Worm (Caenorhabditis elegans) whole organism, L4 larva: Measurements from ENCODE around the gene chhy-1.

Experiments
- D1046.2 ChIP-seq: fragments of 200-800 bp; sonication (Bioruptor generic); IDR thresholded peaks from 2 replicates; pipeline ENCODE4 v1.3.6; 2022; ENCODE audit warnings: missing genetic modification characterization, missing compliant biosample characterization
- F49E8.2 ChIP-seq: sonication (generic microtip); optimal IDR thresholded peaks from 2 replicates; lab custom pipeline; 2016; ENCODE audit warnings: missing compliant biosample characterization, mild to moderate bottlenecking, missing genetic modification characterization, borderline replicate concordance
- R02D3.7 ChIP-seq: fragments of 150-350 bp; sonication (generic microtip); optimal IDR thresholded peaks from 3 replicates; lab custom pipeline; 2014; ENCODE audit warnings: missing biosample characterization, missing genetic modification characterization
- T20F7.1 ChIP-seq: fragments of 200-800 bp; sonication (Bioruptor generic); optimal IDR thresholded peaks from 2 replicates; lab custom pipeline; 2018; ENCODE audit warnings: mild to moderate bottlenecking, missing genetic modification characterization, missing compliant biosample characterization
- Y48G9A.11 ChIP-seq: fragments of 200-800 bp; sonication (Bioruptor generic); IDR thresholded peaks from 2 replicates; pipeline ENCODE4 v1.3.6; 2022; ENCODE audit warnings: missing genetic modification reagents, missing genetic modification characterization, missing compliant biosample characterization
- ZK337.2 ChIP-seq: fragments of 200-800 bp; sonication (Bioruptor generic); IDR thresholded peaks from 2 replicates; pipeline ENCODE4 v1.3.6; 2022; ENCODE audit warnings: missing genetic modification reagents, missing genetic modification characterization, missing compliant biosample characterization
- aha-1 ChIP-seq: fragments of 150-350 bp; peaks from one replicate; lab custom pipeline; 2014; ENCODE audit warnings: missing biosample characterization, missing genetic modification characterization
- ama-1 ChIP-seq: fragments of 150-350 bp; optimal IDR thresholded peaks from 2 replicates; lab custom pipeline; 2014; ENCODE audit warnings: inconsistent platforms, mixed read lengths
- arid-1 ChIP-seq: fragments of 200-800 bp; sonication (Bioruptor generic); conservative IDR thresholded peaks from 2 replicates; pipeline ENCODE4 v1.3.6; 2022; ENCODE audit warnings: missing genetic modification reagents, missing genetic modification characterization, missing compliant biosample characterization
- ceh-32 ChIP-seq: sonication (generic microtip); optimal IDR thresholded peaks from 2 replicates; lab custom pipeline; 2016; ENCODE audit warnings: mild to moderate bottlenecking, missing genetic modification characterization, missing compliant biosample characterization; ENCODE audit not compliant: poor library complexity
- ces-1 ChIP-seq: fragments of 150-350 bp; sonication (generic microtip); optimal IDR thresholded peaks from 4 replicates; lab custom pipeline; 2014; ENCODE audit warnings: missing biosample characterization, missing genetic modification reagents, missing genetic modification characterization
- daf-12 ChIP-seq: fragments of 150-350 bp; optimal IDR thresholded peaks from 2 replicates; lab custom pipeline; 2014; ENCODE audit warnings: missing biosample characterization, missing genetic modification reagents, missing genetic modification characterization
- daf-16 ChIP-seq, 3 experiments: sonication (generic microtip); optimal IDR thresholded peaks; 2 replicates each; lab custom pipeline; 2016 to 2017; ENCODE audit warnings: missing genetic modification characterization in 3 of 3, missing genetic modification reagents in 3 of 3, mild to moderate bottlenecking in 2 of 3, missing compliant biosample characterization in 2 of 3, missing biosample characterization in 1 of 3, moderate library complexity in 1 of 3
- daf-8 ChIP-seq: fragments of 200-800 bp; sonication (Bioruptor generic); IDR thresholded peaks from 2 replicates; pipeline ENCODE4 v1.3.6; 2022; ENCODE audit warnings: missing genetic modification characterization, missing compliant biosample characterization
- dmd-6 ChIP-seq: fragments of 200-800 bp; sonication (Bioruptor generic); IDR thresholded peaks from 2 replicates; pipeline ENCODE4 v1.3.6; 2022; ENCODE audit warnings: missing genetic modification reagents, missing genetic modification characterization, missing compliant biosample characterization
- dpl-1 ChIP-seq: fragments of 150-350 bp; optimal IDR thresholded peaks from 2 replicates; lab custom pipeline; 2014; ENCODE audit warnings: missing biosample characterization, missing genetic modification reagents, missing genetic modification characterization
- duxl-1 ChIP-seq: sonication (generic microtip); optimal IDR thresholded peaks from 2 replicates; lab custom pipeline; 2016; ENCODE audit warnings: mild to moderate bottlenecking, missing genetic modification characterization, moderate library complexity, missing compliant biosample characterization; ENCODE audit not compliant: poor library complexity
- dve-1 ChIP-seq: sonication (generic microtip); optimal IDR thresholded peaks from 2 replicates; lab custom pipeline; 2017; ENCODE audit warnings: antibody characterized with exemption, mild to moderate bottlenecking, missing genetic modification characterization, missing compliant biosample characterization; ENCODE audit not compliant: insufficient read depth
- egl-27 ChIP-seq: sonication (generic microtip); optimal IDR thresholded peaks from 3 replicates; lab custom pipeline; 2017; ENCODE audit warnings: missing biosample characterization, missing genetic modification reagents, missing genetic modification characterization
- egl-43 ChIP-seq: fragments of 200-800 bp; sonication (Bioruptor generic); IDR thresholded peaks from 2 replicates; pipeline ENCODE4 v1.3.6; 2022; ENCODE audit warnings: missing genetic modification reagents, missing genetic modification characterization, missing compliant biosample characterization
- gei-8 ChIP-seq: fragments of 200-800 bp; sonication (Bioruptor generic); optimal IDR thresholded peaks from 2 replicates; lab custom pipeline; 2018; ENCODE audit warnings: mild to moderate bottlenecking, missing genetic modification characterization, missing compliant biosample characterization
- hlh-30 ChIP-seq: sonication (generic microtip); optimal IDR thresholded peaks from 2 replicates; lab custom pipeline; 2017; ENCODE audit warnings: antibody characterized with exemption, mild to moderate bottlenecking, missing genetic modification characterization, missing compliant biosample characterization; ENCODE audit not compliant: insufficient read depth
- hmg-1.1 ChIP-seq: fragments of 200-800 bp; sonication (Bioruptor generic); IDR thresholded peaks from 2 replicates; pipeline ENCODE4 v1.3.6; 2022; ENCODE audit warnings: missing genetic modification reagents, missing genetic modification characterization, missing compliant biosample characterization
- jun-1 ChIP-seq: fragments of 150-350 bp; optimal IDR thresholded peaks from 2 replicates; lab custom pipeline; 2014; ENCODE audit warnings: missing biosample characterization, missing genetic modification reagents, missing genetic modification characterization
- lim-7 ChIP-seq: fragments of 200-800 bp; sonication (Bioruptor generic); IDR thresholded peaks from 2 replicates; pipeline ENCODE4 v1.3.6; 2022; ENCODE audit warnings: missing genetic modification characterization, missing compliant biosample characterization
- lin-13 ChIP-seq: fragments of 150-350 bp; optimal IDR thresholded peaks from 2 replicates; lab custom pipeline; 2014; ENCODE audit warnings: missing biosample characterization, missing genetic modification reagents, missing genetic modification characterization
- lin-15B ChIP-seq: fragments of 150-350 bp; sonication (generic microtip); optimal IDR thresholded peaks from 3 replicates; lab custom pipeline; 2014; ENCODE audit warnings: missing biosample characterization, missing genetic modification characterization
- lir-3 ChIP-seq: sonication (generic microtip); optimal IDR thresholded peaks from 2 replicates; lab custom pipeline; 2016; ENCODE audit warnings: mild to moderate bottlenecking, missing genetic modification characterization, missing compliant biosample characterization
- madf-9 ChIP-seq: fragments of 200-800 bp; sonication (Bioruptor generic); conservative IDR thresholded peaks from 2 replicates; pipeline ENCODE4 v1.3.6; 2022; ENCODE audit warnings: missing genetic modification reagents, missing genetic modification characterization, missing compliant biosample characterization
- mep-1 ChIP-seq: fragments of 150-350 bp; sonication (generic microtip); optimal IDR thresholded peaks from 3 replicates; lab custom pipeline; 2014; ENCODE audit warnings: missing biosample characterization, missing genetic modification characterization
- mxl-2 ChIP-seq: fragments of 200-800 bp; sonication (Bioruptor generic); conservative IDR thresholded peaks from 2 replicates; pipeline ENCODE4 v1.3.6; 2022; ENCODE audit warnings: missing genetic modification reagents, missing genetic modification characterization, missing compliant biosample characterization
- nhr-10 ChIP-seq: fragments of 150-350 bp; optimal IDR thresholded peaks from 2 replicates; lab custom pipeline; 2014; ENCODE audit warnings: missing biosample characterization, missing genetic modification characterization
- nhr-11 ChIP-seq: fragments of 150-350 bp; optimal IDR thresholded peaks from 2 replicates; lab custom pipeline; 2014; ENCODE audit warnings: missing biosample characterization, missing genetic modification characterization
- nhr-28 ChIP-seq: fragments of 150-350 bp; optimal IDR thresholded peaks from 2 replicates; lab custom pipeline; 2014; ENCODE audit warnings: missing biosample characterization, missing genetic modification characterization
- nhr-76 ChIP-seq: fragments of 150-350 bp; optimal IDR thresholded peaks from 2 replicates; lab custom pipeline; 2014; ENCODE audit warnings: missing biosample characterization, missing genetic modification characterization
- nhr-77 ChIP-seq: fragments of 150-350 bp; optimal IDR thresholded peaks from 2 replicates; lab custom pipeline; 2014; ENCODE audit warnings: missing biosample characterization, missing genetic modification characterization
- pha-4 ChIP-seq, 2 experiments: fragments of 150-350 bp in 1 of 2; fragments of 200-800 bp in 1 of 2; sonication (Bioruptor generic) in 1 of 2; IDR thresholded peaks in 1 of 2; optimal IDR thresholded peaks in 1 of 2; 2 replicates each; pipeline versions ENCODE4 v1.3.6 to Lab custom; 2014 to 2022; ENCODE audit warnings: missing genetic modification characterization in 2 of 2, missing genetic modification reagents in 2 of 2, missing biosample characterization in 1 of 2, missing compliant biosample characterization in 1 of 2
- php-3 ChIP-seq: fragments of 200-800 bp; sonication (Bioruptor generic); IDR thresholded peaks from 2 replicates; pipeline ENCODE4 v1.3.6; 2022; ENCODE audit warnings: missing genetic modification reagents, missing genetic modification characterization, missing compliant biosample characterization
- pqm-1 ChIP-seq: sonication (generic microtip); optimal IDR thresholded peaks from 2 replicates; lab custom pipeline; 2017; ENCODE audit warnings: missing biosample characterization, missing genetic modification characterization
- sdz-12 ChIP-seq: fragments of 200-800 bp; sonication (Bioruptor generic); optimal IDR thresholded peaks from 2 replicates; lab custom pipeline; 2018; ENCODE audit warnings: mild to moderate bottlenecking, missing genetic modification characterization, missing compliant biosample characterization
- set-16 ChIP-seq: fragments of 200-800 bp; sonication (Bioruptor generic); IDR thresholded peaks from 2 replicates; pipeline ENCODE4 v1.3.6; 2022; ENCODE audit warnings: missing genetic modification reagents, missing genetic modification characterization, missing compliant biosample characterization
- snpc-1.2 ChIP-seq: fragments of 200-800 bp; sonication (Bioruptor generic); IDR thresholded peaks from 2 replicates; pipeline ENCODE4 v1.3.6; 2022; ENCODE audit warnings: missing genetic modification reagents, missing genetic modification characterization, missing compliant biosample characterization
- spr-1 ChIP-seq: sonication (generic microtip); optimal IDR thresholded peaks from 2 replicates; lab custom pipeline; 2016; ENCODE audit warnings: mild to moderate bottlenecking, missing genetic modification characterization, missing compliant biosample characterization
- spr-3 ChIP-seq: fragments of 200-800 bp; sonication (Bioruptor generic); optimal IDR thresholded peaks from 2 replicates; lab custom pipeline; 2018; ENCODE audit warnings: mild to moderate bottlenecking, missing genetic modification characterization, missing compliant biosample characterization
- tag-97 ChIP-seq: fragments of 200-800 bp; sonication (Bioruptor generic); IDR thresholded peaks from 2 replicates; pipeline ENCODE4 v1.3.6; 2022; ENCODE audit warnings: missing genetic modification characterization, missing compliant biosample characterization
- vab-7 ChIP-seq: fragments of 200-800 bp; sonication (Bioruptor generic); IDR thresholded peaks from 2 replicates; pipeline ENCODE4 v1.3.6; 2022; ENCODE audit warnings: missing genetic modification reagents, missing genetic modification characterization, missing compliant biosample characterization
- zfp-3 ChIP-seq: fragments of 200-800 bp; sonication (Bioruptor generic); conservative IDR thresholded peaks from 2 replicates; pipeline ENCODE4 v1.3.6; 2022; ENCODE audit warnings: missing genetic modification reagents, missing genetic modification characterization, missing compliant biosample characterization
- zip-11 ChIP-seq: fragments of 200-800 bp; sonication (Bioruptor generic); IDR thresholded peaks from 2 replicates; pipeline ENCODE4 v1.3.6; 2022; ENCODE audit warnings: missing genetic modification characterization, missing compliant biosample characterization

The chhy-1 gene

DNA sequence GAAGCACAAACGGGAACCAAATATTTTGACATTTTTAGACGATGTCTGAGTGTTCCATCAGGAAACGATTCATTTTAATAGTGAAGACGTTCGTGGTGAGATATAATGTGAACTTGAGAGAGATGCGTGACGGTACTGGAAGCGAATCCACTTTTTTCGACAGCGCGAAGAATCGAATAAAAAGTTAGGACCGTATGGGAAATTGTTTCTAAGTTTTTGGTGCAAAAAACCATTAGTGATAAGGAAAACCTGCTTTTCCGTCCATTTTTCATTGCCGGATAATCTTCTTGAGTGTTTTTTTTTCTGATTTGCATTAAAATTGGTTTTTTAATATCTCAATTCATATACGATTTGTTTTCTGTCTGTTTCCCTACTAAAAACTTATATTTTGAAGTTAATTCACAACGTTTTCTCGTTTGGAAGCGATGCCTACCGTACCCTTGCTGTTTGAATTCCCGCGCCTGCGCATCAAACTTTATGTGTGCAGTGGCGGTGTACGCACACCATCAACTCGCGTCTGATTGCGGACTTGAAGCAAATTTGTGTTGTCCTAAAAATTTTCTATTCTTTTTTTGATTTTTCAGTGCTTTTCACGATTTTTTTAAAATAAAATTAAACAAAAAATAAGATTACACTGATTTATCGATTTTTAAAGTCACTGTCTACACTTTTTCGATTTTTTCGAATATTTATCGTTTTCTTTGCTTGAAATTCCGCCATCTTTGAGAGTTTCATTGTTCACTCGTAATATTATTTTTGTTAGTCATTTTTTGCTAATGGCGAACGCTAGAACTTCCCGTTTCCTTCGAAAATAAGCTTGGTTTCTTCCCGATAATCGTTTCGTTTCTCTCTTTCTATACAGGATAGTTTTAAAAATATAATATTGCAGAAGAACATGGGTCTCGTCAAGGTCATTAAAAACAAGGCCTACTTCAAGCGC, 48.1 kb downstream of the chhy-1 start, which contains the start of the genes col-38 and rpl-5 (continued):
- TF ChIP-seq daf-16 (GFP tag; optimal IDR thresholded peaks at IDR 0.05; lab: Kevin White, UChicago): no peak
- peak; percentile 79 for TF ChIP-seq daf-16 (tag; optimal IDR thresholded peaks at IDR 0.05; lab: Kevin White, UChicago)
- TF ChIP-seq mxl-2: no peak
- peak; percentile 90 for TF ChIP-seq dve-1 (tag; lab: Kevin White, UChicago)
- no peak for TF ChIP-seq Y48G9A.11 (GFP tag; lab: Robert Waterston, UW)
- peak; percentile 87 for TF ChIP-seq nhr-11
- TF ChIP-seq zfp-3: 0 out of 2 replicates have a peak, but pooled peaks have one; percentile 65
- TF ChIP-seq lir-3: no peak
- TF ChIP-seq php-3: 0 out of 2 replicates have a peak, but pooled peaks have one; percentile 62
- TF ChIP-seq ZK337.2 (GFP tag; lab: Robert Waterston, UW): no peak
- TF ChIP-seq nhr-76: no peak
- peak; percentile 53 for TF ChIP-seq duxl-1 (tag; lab: Kevin White, UChicago)
- no peak for TF ChIP-seq ceh-32 (tag; lab: Kevin White, UChicago)
- TF ChIP-seq arid-1 (GFP tag; lab: Robert Waterston, UW): peak; percentile 60; the same call in 1 of the 2 replicates
- TF ChIP-seq nhr-28 (tag; lab: Kevin White, UChicago): peak; percentile 85
- TF ChIP-seq set-16 (GFP tag; lab: Robert Waterston, UW): no peak
- peak; percentile 0 for TF ChIP-seq jun-1
- no peak for TF ChIP-seq gei-8 (GFP tag; lab: Kevin White, UChicago)
- no peak for TF ChIP-seq zip-11 (GFP tag; lab: Robert Waterston, UW)
- no peak for TF ChIP-seq D1046.2
- no peak for TF ChIP-seq daf-8 (GFP tag; lab: Robert Waterston, UW)
- TF ChIP-seq R02D3.7 (tag; lab: Kevin White, UChicago): no peak
- peak; percentile 72 for TF ChIP-seq lin-13
- TF ChIP-seq lin-15B (tag; lab: Kevin White, UChicago): no peak
- TF ChIP-seq T20F7.1 (GFP tag; lab: Kevin White, UChicago): no peak
- peak; percentile 93 for TF ChIP-seq nhr-77 (tag; lab: Kevin White, UChicago)
- no peak for TF ChIP-seq egl-27 (tag; lab: Kevin White, UChicago)
- TF ChIP-seq lim-7 (GFP tag; lab: Robert Waterston, UW): no peak
- TF ChIP-seq hmg-1.1 (GFP tag; lab: Robert Waterston, UW): peak; percentile 79
- TF ChIP-seq tag-97: no peak
- no peak for TF ChIP-seq spr-3 (GFP tag; lab: Kevin White, UChicago)
- TF ChIP-seq daf-12: no peak
- peak; percentile 89 for TF ChIP-seq hlh-30 (tag; lab: Kevin White, UChicago)
- TF ChIP-seq egl-43: no peak
- TF ChIP-seq dmd-6 (GFP tag; lab: Robert Waterston, UW): peak; percentile 60
- no peak for TF ChIP-seq ces-1 (GFP tag; lab: Kevin White, UChicago)
- peak; percentile 97 for TF ChIP-seq aha-1
- TF ChIP-seq nhr-10 (tag; lab: Kevin White, UChicago): no peak
- no peak for TF ChIP-seq vab-7 (GFP tag; lab: Robert Waterston, UW)
- peak; percentile 92 for TF ChIP-seq mep-1 (tag; lab: Kevin White, UChicago)
- TF ChIP-seq sdz-12 (GFP tag; lab: Kevin White, UChicago): no peak
- peak; percentile 96 for TF ChIP-seq dpl-1
- peak; percentile 47 for TF ChIP-seq spr-1 (tag; lab: Kevin White, UChicago)
- TF ChIP-seq snpc-1.2 (GFP tag; lab: Robert Waterston, UW): 0 out of 2 replicates have a peak, but pooled peaks have one; percentile 15
- TF ChIP-seq madf-9: no peak
- TF ChIP-seq pha-4 (GFP tag; IDR thresholded peaks at IDR 0.05; lab: Robert Waterston, UW): no peak
- peak; percentile 84 for TF ChIP-seq pha-4 (tag; optimal IDR thresholded peaks at IDR 0.05; lab: Kevin White, UChicago)
- no peak for TF ChIP-seq pqm-1
- TF ChIP-seq F49E8.2 (tag; lab: Kevin White, UChicago): no peak
- peak; percentile 65 for TF ChIP-seq ama-1
